Fruit fly (Drosophila melanogaster): Measurements from ENCODE around the gene CG7296.

Gene CG7296

DNA sequence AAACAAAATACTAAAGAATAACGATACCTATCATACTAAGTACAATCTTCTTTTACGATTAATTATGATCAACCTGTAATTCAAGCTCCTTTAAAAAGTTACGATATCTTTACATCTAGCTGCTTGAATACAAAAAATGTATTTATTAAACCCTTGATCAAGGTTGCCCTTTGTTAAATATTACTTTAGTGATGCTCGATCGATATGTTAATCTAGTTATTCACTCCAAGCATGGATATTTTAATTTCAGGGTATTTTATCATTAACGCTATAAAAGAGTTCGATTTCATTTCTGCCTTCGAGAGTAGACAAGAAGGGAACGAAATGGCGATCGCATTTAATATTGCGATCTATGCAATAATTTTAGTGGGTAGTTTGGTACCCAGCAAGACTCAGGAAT is 43.2 kb downstream of the CG7296 start, which contains the start of gene CG18284:
Gene CG18284 (plus strand): TSS at position 301 of the 400 bp plus-strand sequence.
- TF ChIP-seq dmrt93B (GFP tag; optimal IDR thresholded peaks at IDR 0.05) (no peak), Mio (GFP tag; optimal IDR thresholded peaks at IDR 0.05) (no peak), woc (GFP tag; optimal IDR thresholded peaks at IDR 0.05) (no peak)

DNA sequence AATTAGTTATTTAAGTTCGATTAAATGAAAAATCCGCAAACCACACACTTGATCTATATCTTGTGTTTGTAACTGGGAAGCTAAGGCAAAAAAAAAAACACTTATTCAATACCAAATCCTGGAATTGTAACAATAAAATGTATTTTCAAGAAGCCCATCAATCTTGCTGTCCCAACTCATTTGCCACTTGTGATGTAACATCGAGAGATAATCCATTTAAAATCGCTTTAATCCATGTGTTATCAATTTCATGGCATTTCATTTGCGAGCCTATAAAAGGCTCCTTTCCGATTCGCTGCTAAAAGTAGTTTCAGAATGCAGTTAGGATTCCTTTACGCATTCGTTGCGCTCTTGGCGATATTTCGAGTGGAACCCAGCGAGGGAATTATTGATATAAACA is 47.2 kb downstream of the CG7296 start, which contains the start of gene CG31872:
Gene CG31872 (plus strand): TSS at position 301 of the 400 bp plus-strand sequence.
- TF ChIP-seq CrebA (GFP tag; optimal IDR thresholded peaks at IDR 0.05; ENCODE audit: borderline replicate concordance) (no peak), dmrt93B (GFP tag; optimal IDR thresholded peaks at IDR 0.05) (no peak), usp (GFP tag; optimal IDR thresholded peaks at IDR 0.05) (no peak), fru (GFP tag; optimal IDR thresholded peaks at IDR 0.05) (no peak), h (GFP tag; optimal IDR thresholded peaks at IDR 0.05) (no peak), lola (GFP tag; optimal IDR thresholded peaks at IDR 0.05) (no peak)

DNA sequence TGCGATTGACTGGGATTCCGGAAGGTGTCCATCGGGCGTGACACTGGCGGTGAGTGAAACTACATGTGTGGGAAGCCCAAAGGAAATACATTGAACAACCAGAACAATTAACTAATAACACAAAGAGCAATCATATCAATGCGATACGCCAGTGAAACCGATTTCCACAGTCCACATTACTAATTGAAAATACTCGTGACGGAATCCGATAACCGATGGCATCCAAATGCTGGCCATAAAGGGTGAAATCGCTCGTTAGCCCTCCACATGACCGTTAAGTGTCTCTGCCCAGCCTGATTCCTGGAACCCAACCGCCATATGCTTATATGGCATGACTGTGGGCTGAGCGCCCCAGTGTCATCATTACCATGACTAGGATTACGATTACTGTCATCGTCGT is 48.5 kb downstream of the CG7296 start, which contains the start of gene CG7329:
Gene CG7329 (minus strand): TSS at position 101 of the 400 bp plus-strand sequence.
- TF ChIP-seq usp (GFP tag; optimal IDR thresholded peaks at IDR 0.05) (no peak), woc (GFP tag; optimal IDR thresholded peaks at IDR 0.05) (no peak), dl (GFP tag; optimal IDR thresholded peaks at IDR 0.05; ENCODE audit: insufficient read depth in 1 of 2, partially characterized antibody in 2 of 2) (no peak), foxo (GFP tag; optimal IDR thresholded peaks at IDR 0.05) (no peak), Mio (GFP tag; optimal IDR thresholded peaks at IDR 0.05) (no peak), CG32264 (GFP tag; optimal IDR thresholded peaks at IDR 0.05) (no peak), brk (GFP tag; optimal IDR thresholded peaks at IDR 0.05) (no peak), sv (GFP tag; optimal IDR thresholded peaks at IDR 0.05) (no peak), Hnf4 (GFP tag; optimal IDR thresholded peaks at IDR 0.05) (no peak), jim (GFP tag; optimal IDR thresholded peaks at IDR 0.05) (no peak), h (GFP tag; optimal IDR thresholded peaks at IDR 0.05) (no peak), fru (GFP tag; optimal IDR thresholded peaks at IDR 0.05) (no peak), Abd-B (GFP tag; optimal IDR thresholded peaks at IDR 0.05) (no peak), Jra (GFP tag; optimal IDR thresholded peaks at IDR 0.05) (no peak), rgr (GFP tag; optimal IDR thresholded peaks at IDR 0.05) (no peak)
